Worm (Caenorhabditis elegans) whole organism, L4 larva: Measurements from ENCODE around the gene ifb-1.
"Not testable (repeated sequence)": the region's sequence is repeated elsewhere in the genome, so short reads cannot be mapped to it uniquely, and the experiment has no call there.

Experiments used
- F26F4.8 ChIP-seq: fragments of 200-800 bp; sonication (Bioruptor generic); conservative IDR thresholded peaks from 2 replicates; pipeline ENCODE4 v1.3.6; 2022; ENCODE audit warnings: missing genetic modification characterization, missing compliant biosample characterization
- R02D3.7 ChIP-seq: fragments of 150-350 bp; sonication (generic microtip); optimal IDR thresholded peaks from 3 replicates; lab custom pipeline; 2014; ENCODE audit warnings: missing biosample characterization, missing genetic modification characterization
- T20F7.1 ChIP-seq: fragments of 200-800 bp; sonication (Bioruptor generic); optimal IDR thresholded peaks from 2 replicates; lab custom pipeline; 2018; ENCODE audit warnings: mild to moderate bottlenecking, missing genetic modification characterization, missing compliant biosample characterization
- Y105C5A.15 ChIP-seq: fragments of 200-800 bp; sonication (Bioruptor generic); IDR thresholded peaks from 2 replicates; pipeline ENCODE4 v1.3.6; 2022; ENCODE audit warnings: missing genetic modification characterization, missing compliant biosample characterization
- Y48G9A.11 ChIP-seq: fragments of 200-800 bp; sonication (Bioruptor generic); IDR thresholded peaks from 2 replicates; pipeline ENCODE4 v1.3.6; 2022; ENCODE audit warnings: missing genetic modification reagents, missing genetic modification characterization, missing compliant biosample characterization
- aly-2 ChIP-seq: sonication (generic microtip); optimal IDR thresholded peaks from 2 replicates; lab custom pipeline; 2018; ENCODE audit warnings: missing biosample characterization, missing genetic modification characterization
- ama-1 ChIP-seq: fragments of 150-350 bp; optimal IDR thresholded peaks from 2 replicates; lab custom pipeline; 2014; ENCODE audit warnings: inconsistent platforms, mixed read lengths
- ceh-20 ChIP-seq: fragments of 200-800 bp; sonication (Bioruptor generic); IDR thresholded peaks from 2 replicates; pipeline ENCODE4 v1.3.6; 2022; ENCODE audit warnings: missing genetic modification reagents, missing genetic modification characterization, missing compliant biosample characterization
- ceh-44 ChIP-seq: fragments of 200-800 bp; sonication (Bioruptor generic); IDR thresholded peaks from 2 replicates; pipeline ENCODE4 v1.3.6; 2022; ENCODE audit warnings: missing genetic modification reagents, missing genetic modification characterization, missing compliant biosample characterization
- cey-2 ChIP-seq: sonication (generic microtip); optimal IDR thresholded peaks from 3 replicates; lab custom pipeline; 2017; ENCODE audit warnings: missing genetic modification characterization, mild to moderate bottlenecking, missing compliant biosample characterization, antibody characterized with exemption, borderline replicate concordance; ENCODE audit not compliant: insufficient read depth
- ctbp-1 ChIP-seq: fragments of 200-800 bp; sonication (Bioruptor generic); IDR thresholded peaks from 2 replicates; pipeline ENCODE4 v1.3.6; 2022; ENCODE audit warnings: missing genetic modification reagents, missing genetic modification characterization, missing compliant biosample characterization
- daf-12 ChIP-seq: fragments of 150-350 bp; optimal IDR thresholded peaks from 2 replicates; lab custom pipeline; 2014; ENCODE audit warnings: missing biosample characterization, missing genetic modification reagents, missing genetic modification characterization
- dmd-9 ChIP-seq: fragments of 200-800 bp; sonication (Bioruptor generic); IDR thresholded peaks from 2 replicates; pipeline ENCODE4 v1.3.6; 2022; ENCODE audit warnings: missing genetic modification reagents, missing genetic modification characterization, missing compliant biosample characterization
- dpl-1 ChIP-seq: fragments of 150-350 bp; optimal IDR thresholded peaks from 2 replicates; lab custom pipeline; 2014; ENCODE audit warnings: missing biosample characterization, missing genetic modification reagents, missing genetic modification characterization
- fos-1 ChIP-seq: fragments of 150-350 bp; optimal IDR thresholded peaks from 2 replicates; lab custom pipeline; 2014; ENCODE audit warnings: missing biosample characterization, missing genetic modification characterization
- lin-15B ChIP-seq: fragments of 150-350 bp; sonication (generic microtip); optimal IDR thresholded peaks from 3 replicates; lab custom pipeline; 2014; ENCODE audit warnings: missing biosample characterization, missing genetic modification characterization
- lin-39 ChIP-seq: fragments of 150-350 bp; optimal IDR thresholded peaks from 2 replicates; lab custom pipeline; 2014; ENCODE audit warnings: missing biosample characterization, missing genetic modification reagents, missing genetic modification characterization
- lsy-2 ChIP-seq, 2 experiments: fragments of 150-350 bp in 1 of 2; sonication (generic microtip) in 1 of 2; optimal IDR thresholded peaks; 2 replicates each; lab custom pipeline; 2014 to 2017; ENCODE audit warnings: missing biosample characterization in 2 of 2, missing genetic modification characterization in 2 of 2
- mep-1 ChIP-seq: fragments of 150-350 bp; sonication (generic microtip); optimal IDR thresholded peaks from 3 replicates; lab custom pipeline; 2014; ENCODE audit warnings: missing biosample characterization, missing genetic modification characterization
- mxl-2 ChIP-seq: fragments of 200-800 bp; sonication (Bioruptor generic); conservative IDR thresholded peaks from 2 replicates; pipeline ENCODE4 v1.3.6; 2022; ENCODE audit warnings: missing genetic modification reagents, missing genetic modification characterization, missing compliant biosample characterization
- nhr-102 ChIP-seq: sonication (generic microtip); optimal IDR thresholded peaks from 2 replicates; lab custom pipeline; 2016; ENCODE audit warnings: mild to moderate bottlenecking, missing genetic modification characterization, moderate library complexity, missing compliant biosample characterization
- nhr-237 ChIP-seq: sonication (generic microtip); optimal IDR thresholded peaks from 2 replicates; lab custom pipeline; 2017; ENCODE audit warnings: missing biosample characterization, missing genetic modification characterization
- nhr-28 ChIP-seq: fragments of 150-350 bp; optimal IDR thresholded peaks from 2 replicates; lab custom pipeline; 2014; ENCODE audit warnings: missing biosample characterization, missing genetic modification characterization
- nhr-48 ChIP-seq: sonication (generic microtip); optimal IDR thresholded peaks from 2 replicates; lab custom pipeline; 2016; ENCODE audit warnings: mild to moderate bottlenecking, missing genetic modification characterization, missing compliant biosample characterization
- nhr-77 ChIP-seq: fragments of 150-350 bp; optimal IDR thresholded peaks from 2 replicates; lab custom pipeline; 2014; ENCODE audit warnings: missing biosample characterization, missing genetic modification characterization
- pha-4 ChIP-seq, 2 experiments: fragments of 150-350 bp in 1 of 2; fragments of 200-800 bp in 1 of 2; sonication (Bioruptor generic) in 1 of 2; IDR thresholded peaks in 1 of 2; optimal IDR thresholded peaks in 1 of 2; 2 replicates each; pipeline versions ENCODE4 v1.3.6 to Lab custom; 2014 to 2022; ENCODE audit warnings: missing genetic modification characterization in 2 of 2, missing genetic modification reagents in 2 of 2, missing biosample characterization in 1 of 2, missing compliant biosample characterization in 1 of 2
- saeg-2 ChIP-seq: fragments of 200-800 bp; sonication (Bioruptor generic); IDR thresholded peaks from 2 replicates; pipeline ENCODE4 v1.3.6; 2022; ENCODE audit warnings: missing genetic modification reagents, missing genetic modification characterization, missing compliant biosample characterization
- skn-1 ChIP-seq: fragments of 150-350 bp; optimal IDR thresholded peaks from 2 replicates; lab custom pipeline; 2014; ENCODE audit warnings: missing biosample characterization, missing genetic modification characterization
- snpc-4 ChIP-seq: fragments of 150-350 bp; optimal IDR thresholded peaks from 2 replicates; lab custom pipeline; 2014; ENCODE audit warnings: missing biosample characterization, missing genetic modification characterization
- spr-1 ChIP-seq: sonication (generic microtip); optimal IDR thresholded peaks from 2 replicates; lab custom pipeline; 2016; ENCODE audit warnings: mild to moderate bottlenecking, missing genetic modification characterization, missing compliant biosample characterization
- tag-97 ChIP-seq: fragments of 200-800 bp; sonication (Bioruptor generic); IDR thresholded peaks from 2 replicates; pipeline ENCODE4 v1.3.6; 2022; ENCODE audit warnings: missing genetic modification characterization, missing compliant biosample characterization
- zag-1 ChIP-seq: fragments of 150-350 bp; optimal IDR thresholded peaks from 2 replicates; lab custom pipeline; 2014; ENCODE audit warnings: missing biosample characterization, missing genetic modification characterization
- zfp-2 ChIP-seq: sonication (generic microtip); optimal IDR thresholded peaks from 2 replicates; lab custom pipeline; 2016; ENCODE audit warnings: mild to moderate bottlenecking, missing genetic modification characterization, missing compliant biosample characterization
- zfp-3 ChIP-seq: fragments of 200-800 bp; sonication (Bioruptor generic); conservative IDR thresholded peaks from 2 replicates; pipeline ENCODE4 v1.3.6; 2022; ENCODE audit warnings: missing genetic modification reagents, missing genetic modification characterization, missing compliant biosample characterization
- zip-2 ChIP-seq: fragments of 150-350 bp; optimal IDR thresholded peaks from 2 replicates; lab custom pipeline; 2014; ENCODE audit warnings: missing biosample characterization, missing genetic modification characterization

The ifb-1 gene

DNA sequence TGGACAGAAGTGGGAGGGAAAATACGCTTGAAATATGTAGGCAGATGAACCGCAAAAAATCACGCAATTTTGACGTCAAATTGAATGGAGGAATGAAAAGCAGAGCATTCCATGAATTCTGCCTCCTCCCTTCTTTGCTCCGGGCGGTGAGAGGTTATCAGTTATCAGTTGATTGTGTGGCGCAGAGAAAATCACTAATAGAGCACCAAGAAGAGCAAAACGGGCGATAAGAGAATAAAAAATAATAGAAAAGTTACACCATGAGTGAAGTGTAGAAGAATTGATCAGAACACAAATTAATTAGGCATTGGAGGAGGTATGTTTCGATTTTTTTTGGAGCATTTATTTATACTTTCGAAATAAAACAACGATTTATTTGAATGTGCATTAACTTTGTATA is 41.1 kb downstream of the ifb-1 start (continued):
- TF ChIP-seq Y48G9A.11 = no peak
- no peak for TF ChIP-seq T20F7.1
- no peak for TF ChIP-seq mep-1 (tag; lab: Kevin White, UChicago)
- TF ChIP-seq dpl-1 (GFP tag; lab: Kevin White, UChicago) = no peak
- TF ChIP-seq nhr-237 (tag; lab: Kevin White, UChicago) = no peak
- TF ChIP-seq snpc-4 = no peak
- no peak for TF ChIP-seq cey-2 (tag; lab: Kevin White, UChicago)
- TF ChIP-seq dmd-9 = no peak
- no peak for TF ChIP-seq zfp-2 (tag; lab: Kevin White, UChicago)
- TF ChIP-seq zfp-3 (GFP tag; lab: Robert Waterston, UW) = no peak
- no peak for TF ChIP-seq zag-1 (tag; lab: Kevin White, UChicago)
- no peak for TF ChIP-seq ceh-44 (GFP tag; lab: Robert Waterston, UW)
- no peak for TF ChIP-seq saeg-2 (GFP tag; lab: Robert Waterston, UW)
- no peak for TF ChIP-seq zip-2 (tag; lab: Kevin White, UChicago)
- TF ChIP-seq R02D3.7 (tag; lab: Kevin White, UChicago) = no peak
- TF ChIP-seq aly-2 (tag; lab: Kevin White, UChicago) = no peak
- no peak for TF ChIP-seq daf-12
- no peak for TF ChIP-seq pha-4 (GFP tag; IDR thresholded peaks at IDR 0.05; lab: Robert Waterston, UW)
- TF ChIP-seq pha-4 (tag; optimal IDR thresholded peaks at IDR 0.05; lab: Kevin White, UChicago) = no peak
- no peak for TF ChIP-seq ctbp-1

DNA sequence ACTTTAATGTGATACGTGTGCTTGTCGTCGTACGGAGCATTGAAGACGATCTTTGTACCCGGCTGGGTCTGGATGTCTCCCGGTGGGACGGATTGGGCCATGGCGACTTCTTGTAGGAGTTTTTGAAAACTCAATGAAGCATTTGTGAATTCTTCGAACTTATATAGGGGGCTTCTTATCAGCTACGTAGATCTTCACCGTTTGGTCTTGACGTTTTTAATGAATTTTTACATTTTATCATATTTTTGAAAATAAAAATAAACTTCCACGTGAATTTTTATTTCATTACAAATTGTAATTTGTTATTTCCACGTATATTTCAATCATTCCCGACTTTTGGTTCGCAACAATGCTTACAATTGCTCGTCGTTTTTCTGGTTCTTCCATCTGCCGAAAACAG is 44.8 kb downstream of the ifb-1 start, which contains the start of the genes msp-64 and ZK1248.5:
TSS of gene msp-64 (minus strand) at position 101 of the 400 bp plus-strand sequence.
TSS of gene ZK1248.5 (plus strand) at position 285 of the 400 bp plus-strand sequence.
- TF ChIP-seq skn-1 (tag; lab: Kevin White, UChicago) (no peak), aly-2 (tag; lab: Kevin White, UChicago) (no peak), lin-15B (tag; lab: Kevin White, UChicago) (no peak), lsy-2 (tag; optimal IDR thresholded peaks at IDR 0.05; lab: Kevin White, UChicago) (no peak), Y48G9A.11 (no peak), T20F7.1 (no peak), nhr-28 (tag; lab: Kevin White, UChicago) (no peak), spr-1 (tag; lab: Kevin White, UChicago) (no peak)

DNA sequence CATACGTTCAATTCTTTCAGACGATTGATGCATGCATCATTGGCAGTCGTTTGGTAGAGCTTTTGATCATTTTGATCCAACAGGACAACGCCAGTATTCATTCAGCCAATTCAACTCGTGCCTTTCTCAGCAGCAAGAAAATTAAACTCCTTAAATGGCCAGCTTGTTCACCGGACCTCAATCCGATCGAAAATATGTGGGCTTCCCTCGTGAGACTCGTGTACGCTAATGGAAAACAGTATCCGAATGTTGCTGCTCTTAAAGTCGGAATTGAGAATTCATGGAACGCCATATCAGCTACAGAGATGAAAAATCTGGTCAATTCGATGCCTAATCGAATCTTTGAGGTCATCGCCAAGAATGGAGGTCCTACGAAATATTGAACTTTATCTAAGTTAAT is 50.0 kb downstream of the ifb-1 start, which contains the start of gene wago-5:
TSS of gene wago-5 (minus strand) at position 101 of the 400 bp plus-strand sequence.
- not testable (repeated sequence) for TF ChIP-seq spr-1 (tag; lab: Kevin White, UChicago); nhr-102 (tag; lab: Kevin White, UChicago); F26F4.8 (GFP tag; lab: Robert Waterston, UW)
- TF ChIP-seq, all 104 proteins: peak for 0; not testable (repeated sequence) for 104

DNA sequence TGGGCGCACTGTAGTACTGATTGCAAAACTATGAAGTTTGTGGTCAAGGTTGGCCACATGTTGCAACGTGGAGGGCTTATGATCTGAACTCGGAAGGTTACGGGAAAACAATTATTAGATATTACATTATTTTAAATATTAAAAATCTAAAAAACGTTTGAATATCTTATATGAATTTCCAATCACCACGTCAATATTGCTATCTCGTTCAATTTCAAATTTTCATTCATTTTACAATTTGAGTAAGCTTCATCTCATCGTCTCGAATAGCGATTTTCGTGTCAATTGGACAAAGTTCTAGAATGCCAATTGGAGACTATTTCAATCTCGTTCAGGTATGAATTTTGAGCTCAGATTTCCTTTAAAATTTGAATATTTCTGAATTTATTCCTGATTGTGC is 50.9 kb downstream of the ifb-1 start, which contains the start of gene ZK1248.20:
TSS of gene ZK1248.20 (plus strand) at position 301 of the 400 bp plus-strand sequence.
- no peak for TF ChIP-seq nhr-48 (tag; lab: Kevin White, UChicago)

DNA sequence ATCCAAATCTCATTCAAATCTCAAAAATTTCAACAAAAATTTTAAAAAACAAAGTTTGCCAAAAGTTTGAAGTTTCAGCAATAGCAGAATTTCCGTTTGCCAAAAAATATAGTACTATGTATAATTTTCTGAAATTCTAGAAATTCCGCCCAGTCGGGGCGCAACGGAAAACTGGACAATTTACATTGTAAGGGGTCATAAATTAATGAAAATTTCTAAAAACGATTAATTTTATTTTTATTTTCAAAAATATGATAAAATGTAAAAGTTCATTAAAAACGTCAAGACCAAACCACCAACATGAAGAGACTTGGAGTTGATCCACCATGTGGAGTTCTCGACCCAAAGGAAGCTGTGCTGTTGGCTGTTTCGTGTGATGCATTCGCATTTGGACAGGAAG is 52.9 kb downstream of the ifb-1 start, which contains the start of gene ZK1248.4:
TSS of gene ZK1248.4 (plus strand) at position 301 of the 400 bp plus-strand sequence.
- no peak for TF ChIP-seq ama-1 (lab: Kevin White, UChicago)
- no peak for TF ChIP-seq nhr-237 (tag; lab: Kevin White, UChicago)
- TF ChIP-seq lin-39 = no peak
- no peak for TF ChIP-seq nhr-77 (tag; lab: Kevin White, UChicago)
- TF ChIP-seq mxl-2 (GFP tag; lab: Robert Waterston, UW) = no peak
- no peak for TF ChIP-seq fos-1
- no peak for TF ChIP-seq ceh-20
- TF ChIP-seq Y105C5A.15 (GFP tag; lab: Robert Waterston, UW) = no peak
- TF ChIP-seq tag-97 (GFP tag; lab: Robert Waterston, UW) = no peak
- no peak for TF ChIP-seq dpl-1 (GFP tag; lab: Kevin White, UChicago)
- TF ChIP-seq dmd-9 = no peak
